Fruit fly (Drosophila melanogaster) whole organism, pupa: ENCODE data around the gene CG2533.

Experiments
- CG15710 ChIP-seq: fragments of 200-800 bp; sonication (Bioruptor generic); optimal IDR thresholded peaks from 2 replicates; lab custom pipeline; 2018; ENCODE audit warnings: missing biosample characterization, mild to moderate bottlenecking, missing genetic modification characterization, moderate library complexity
- CG32121 ChIP-seq: fragments of 200-800 bp; sonication (Bioruptor generic); IDR thresholded peaks from 2 replicates; pipeline ENCODE4 v1.3.6; 2022; ENCODE audit warnings: missing biosample characterization, missing genetic modification characterization
- CG8159 ChIP-seq: fragments of 200-800 bp; sonication (Bioruptor generic); optimal IDR thresholded peaks from 3 replicates; lab custom pipeline; 2018; ENCODE audit warnings: missing biosample characterization, mild to moderate bottlenecking, missing genetic modification characterization, moderate library complexity
- CG9948 ChIP-seq: fragments of 200-800 bp; sonication (Bioruptor generic); optimal IDR thresholded peaks from 2 replicates; lab custom pipeline; 2018; ENCODE audit warnings: missing biosample characterization, mild to moderate bottlenecking, missing genetic modification characterization, moderate library complexity
- Pif1A ChIP-seq: fragments of 200-800 bp; sonication (Bioruptor generic); optimal IDR thresholded peaks from 3 replicates; lab custom pipeline; 2016; ENCODE audit warnings: missing biosample characterization, missing genetic modification characterization
- fd96Ca ChIP-seq: fragments of 200-800 bp; sonication (Bioruptor generic); IDR thresholded peaks from 3 replicates; pipeline ENCODE4 v1.3.6; 2022; ENCODE audit warnings: missing biosample characterization, missing genetic modification characterization
- gl ChIP-seq: fragments of 200-800 bp; sonication (Bioruptor generic); optimal IDR thresholded peaks from 2 replicates; lab custom pipeline; 2018; ENCODE audit warnings: missing biosample characterization, mild to moderate bottlenecking, missing genetic modification characterization

dm6 chrX:11619617-11620016, 15.6 kb upstream of the CG2533 start:
- no peak for TF ChIP-seq Pif1A (GFP tag; lab: Kevin White, UChicago)
- TF ChIP-seq CG8159 (tag; lab: Kevin White, UChicago), result no peak
- no peak for TF ChIP-seq CG32121 (GFP tag; lab: Robert Waterston, UW)
- no peak for TF ChIP-seq fd96Ca
- no peak for TF ChIP-seq CG15710
- TF ChIP-seq CG9948, result no peak
- no peak for TF ChIP-seq gl
